Fruit fly (Drosophila melanogaster): ENCODE results near the gene CG18530.

The CG18530 gene

DNA sequence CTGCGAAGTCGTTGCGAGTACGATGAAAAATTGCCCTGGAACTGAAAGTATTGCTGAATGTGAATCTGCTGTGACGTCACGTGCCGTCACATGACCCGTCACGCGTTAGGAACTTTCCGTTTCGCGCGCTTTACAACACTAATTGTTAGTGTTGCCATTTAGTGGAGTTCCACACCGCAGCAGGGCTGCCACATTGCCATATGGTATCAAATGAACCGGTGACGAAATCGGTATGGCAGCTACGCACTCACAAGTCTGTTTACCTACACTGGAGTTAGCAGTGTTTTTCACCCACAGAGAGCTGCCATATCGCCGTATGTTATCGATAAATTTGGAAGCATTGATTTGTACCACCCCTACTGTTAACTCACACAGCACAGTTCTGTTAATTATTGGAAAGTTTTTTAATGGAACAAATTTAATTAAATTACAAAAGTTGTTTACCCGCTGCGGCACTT lies 5.4 kb upstream of the CG18530 start, which contains the start of the genes Vha55 and Snx3 (continued):
- TF ChIP-seq CG6854 (GFP tag; optimal IDR thresholded peaks at IDR 0.05) (no peak), vri (GFP tag; optimal IDR thresholded peaks at IDR 0.05) (peak; percentile 76), CG31627 (GFP tag; optimal IDR thresholded peaks at IDR 0.05) (peak; percentile 61), CG32006 (GFP tag; optimal IDR thresholded peaks at IDR 0.05) (no peak), Ets21C (GFP tag; optimal IDR thresholded peaks at IDR 0.05) (peak; percentile 44), Hr39 (GFP tag; optimal IDR thresholded peaks at IDR 0.05) (peak; percentile 54), ss (GFP tag; optimal IDR thresholded peaks at IDR 0.05) (no peak), fd85E (GFP tag; optimal IDR thresholded peaks at IDR 0.05) (no peak), Hr38 (GFP tag; optimal IDR thresholded peaks at IDR 0.05) (no peak), Lpt (GFP tag; optimal IDR thresholded peaks at IDR 0.05) (peak; percentile 4), Sox14 (GFP tag; optimal IDR thresholded peaks at IDR 0.05) (peak; percentile 58), CG6808 (GFP tag; optimal IDR thresholded peaks at IDR 0.05) (no peak), eg (GFP tag; IDR thresholded peaks at IDR 0.05) (no peak), Ets96B (tag; optimal IDR thresholded peaks at IDR 0.05) (no peak), CG8119 (GFP tag; IDR thresholded peaks at IDR 0.05) (no peak), Met (GFP tag; optimal IDR thresholded peaks at IDR 0.05) (no peak), lz (GFP tag; optimal IDR thresholded peaks at IDR 0.05) (peak; percentile 49), dac (GFP tag; optimal IDR thresholded peaks at IDR 0.05) (no peak), svp (GFP tag) (peak; percentile 83), Smox (GFP tag; optimal IDR thresholded peaks at IDR 0.05) (no peak), cyc (GFP tag; optimal IDR thresholded peaks at IDR 0.05) (peak; percentile 68), CG6792 (GFP tag; optimal IDR thresholded peaks at IDR 0.05) (no peak), topi (GFP tag; optimal IDR thresholded peaks at IDR 0.05) (peak; percentile 48), Sox102F (GFP tag; optimal IDR thresholded peaks at IDR 0.05) (no peak), CG3032 (tag; optimal IDR thresholded peaks at IDR 0.05) (peak; percentile 51), Eip75B (GFP tag; optimal IDR thresholded peaks at IDR 0.05) (peak; percentile 16), net (GFP tag; optimal IDR thresholded peaks at IDR 0.05) (no peak), CG9139 (GFP tag; optimal IDR thresholded peaks at IDR 0.05) (no peak), CG11902 (GFP tag; optimal IDR thresholded peaks at IDR 0.05) (peak; percentile 4), CG3919 (GFP tag; optimal IDR thresholded peaks at IDR 0.05) (peak; percentile 51), CG8632 (GFP tag; optimal IDR thresholded peaks at IDR 0.05) (no peak), CG10631 (GFP tag; optimal IDR thresholded peaks at IDR 0.05) (peak; percentile 42), CG7368 (GFP tag; optimal IDR thresholded peaks at IDR 0.05) (no peak), OdsH (GFP tag; optimal IDR thresholded peaks at IDR 0.05) (peak; percentile 30), CG11294 (GFP tag; IDR thresholded peaks at IDR 0.05) (no peak), CG8319 (GFP tag; optimal IDR thresholded peaks at IDR 0.05) (no peak), Hr4 (GFP tag; optimal IDR thresholded peaks at IDR 0.05) (no peak), fd59A (GFP tag; optimal IDR thresholded peaks at IDR 0.05) (no peak), achi (GFP tag; optimal IDR thresholded peaks at IDR 0.05) (no peak), dsx (GFP tag; optimal IDR thresholded peaks at IDR 0.05; ENCODE audit: poor library complexity, severe bottlenecking) (no peak)

DNA sequence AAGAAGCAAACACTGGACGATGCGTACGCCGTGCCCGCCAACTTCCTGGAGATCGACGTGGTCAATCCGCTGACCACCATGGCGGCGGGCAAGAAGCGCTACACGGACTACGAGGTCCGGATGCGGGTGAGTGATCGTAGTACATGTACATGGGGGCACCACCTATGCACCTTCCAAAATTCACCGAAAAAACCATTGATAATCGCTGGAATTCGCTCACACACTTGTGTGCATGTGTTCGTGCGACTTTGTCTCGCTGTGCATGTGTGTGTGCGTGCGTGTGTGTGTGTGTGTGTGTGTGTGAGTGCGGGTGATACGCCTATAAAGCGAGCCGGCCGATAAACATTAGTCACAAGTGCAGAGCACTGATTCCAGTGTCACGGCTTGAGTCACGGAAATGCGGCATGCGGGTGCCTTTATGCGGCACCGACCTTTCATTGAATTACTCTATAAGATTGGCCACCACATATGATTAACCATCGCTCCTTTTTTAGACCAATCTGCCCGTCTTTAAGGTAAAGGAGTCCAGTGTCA lies 4.7 kb upstream of the CG18530 start:
- TF ChIP-seq dsx (GFP tag; optimal IDR thresholded peaks at IDR 0.05; ENCODE audit: poor library complexity, severe bottlenecking) (peak; percentile 12), svp (GFP tag) (peak; percentile 86), CG6163 (GFP tag; IDR thresholded peaks at IDR 0.05) (no peak)

DNA sequence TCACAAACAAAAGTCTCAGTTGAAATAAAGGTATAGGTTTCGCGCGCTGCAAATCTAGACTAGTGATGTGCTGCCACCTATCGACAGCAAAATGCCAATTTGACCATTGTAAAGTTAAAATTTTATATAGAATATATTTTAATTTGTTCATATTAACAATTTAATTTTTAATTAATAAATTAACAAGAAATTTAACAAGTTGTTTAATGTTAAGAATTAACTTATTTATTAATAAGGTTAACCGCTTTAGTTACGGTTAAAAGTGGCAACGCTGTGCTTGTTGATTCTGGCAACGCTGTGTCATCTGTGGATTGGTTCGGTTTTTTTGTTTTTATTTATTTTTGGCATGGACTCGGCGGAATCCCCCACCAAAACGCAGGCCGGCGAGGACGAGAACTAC lies 2.8 kb upstream of the CG18530 start, which contains the start of gene Not10:
Gene Not10, plus strand, starts transcription at position 279 of the 400 bp plus-strand sequence.
- TF ChIP-seq CG32006 (GFP tag; optimal IDR thresholded peaks at IDR 0.05), result no peak
- TF ChIP-seq esn (GFP tag; optimal IDR thresholded peaks at IDR 0.05), result peak; percentile 25
- TF ChIP-seq salr (GFP tag; optimal IDR thresholded peaks at IDR 0.05), result no peak
- no peak for TF ChIP-seq CG8319 (GFP tag; optimal IDR thresholded peaks at IDR 0.05)
- TF ChIP-seq CG7368 (GFP tag; optimal IDR thresholded peaks at IDR 0.05), result no peak
- no peak for TF ChIP-seq fkh (GFP tag; optimal IDR thresholded peaks at IDR 0.05)
- TF ChIP-seq CG34406 (GFP tag; optimal IDR thresholded peaks at IDR 0.05), result peak; percentile 15
- TF ChIP-seq CG3032 (tag; optimal IDR thresholded peaks at IDR 0.05), result peak; percentile 29
- no peak for TF ChIP-seq Sox15 (GFP tag; optimal IDR thresholded peaks at IDR 0.05)
- peak; percentile 10 for TF ChIP-seq Ets21C (GFP tag; optimal IDR thresholded peaks at IDR 0.05)
- TF ChIP-seq CG31627 (GFP tag; optimal IDR thresholded peaks at IDR 0.05), result no peak
- no peak for TF ChIP-seq Smox (GFP tag; optimal IDR thresholded peaks at IDR 0.05)
- TF ChIP-seq Eip93F (GFP tag; optimal IDR thresholded peaks at IDR 0.05), result peak; percentile 58
- no peak for TF ChIP-seq fd59A (GFP tag; optimal IDR thresholded peaks at IDR 0.05)
- no peak for TF ChIP-seq Blimp-1 (GFP tag; optimal IDR thresholded peaks at IDR 0.05)
- no peak for TF ChIP-seq Ets96B (tag; optimal IDR thresholded peaks at IDR 0.05)
- no peak for TF ChIP-seq Lpt (GFP tag; optimal IDR thresholded peaks at IDR 0.05)
- TF ChIP-seq CG10631 (GFP tag; optimal IDR thresholded peaks at IDR 0.05), result no peak
- TF ChIP-seq CG8119 (GFP tag; IDR thresholded peaks at IDR 0.05), result no peak
- TF ChIP-seq net (GFP tag; optimal IDR thresholded peaks at IDR 0.05), result no peak
- TF ChIP-seq ss (GFP tag; optimal IDR thresholded peaks at IDR 0.05), result no peak
- no peak for TF ChIP-seq CG9139 (GFP tag; optimal IDR thresholded peaks at IDR 0.05)
